Fruit fly (Drosophila melanogaster) whole organism: ENCODE results near the gene CG7029.

Source experiments
- CG8478 ChIP-seq: fragments of >200 bp; optimal IDR thresholded peaks from 2 replicates; lab custom pipeline; 2018; ENCODE audit warnings: inconsistent platforms
- Dll ChIP-seq: fragments of >200 bp; optimal IDR thresholded peaks from 2 replicates; lab custom pipeline; 2017
- EcR ChIP-seq, 2 experiments: fragments of >200 bp; optimal IDR thresholded peaks; 2 replicates each; lab custom pipeline; 2017; ENCODE audit warnings: missing biosample characterization in 2 of 2, missing genetic modification characterization in 2 of 2, missing genetic modification reagents in 2 of 2
- pan ChIP-seq: fragments of >200 bp; optimal IDR thresholded peaks from 2 replicates; lab custom pipeline; 2017
- usp ChIP-seq: fragments of >200 bp; optimal IDR thresholded peaks from 2 replicates; lab custom pipeline; 2017; ENCODE audit warnings: missing biosample characterization, missing genetic modification characterization, mixed read lengths

DNA sequence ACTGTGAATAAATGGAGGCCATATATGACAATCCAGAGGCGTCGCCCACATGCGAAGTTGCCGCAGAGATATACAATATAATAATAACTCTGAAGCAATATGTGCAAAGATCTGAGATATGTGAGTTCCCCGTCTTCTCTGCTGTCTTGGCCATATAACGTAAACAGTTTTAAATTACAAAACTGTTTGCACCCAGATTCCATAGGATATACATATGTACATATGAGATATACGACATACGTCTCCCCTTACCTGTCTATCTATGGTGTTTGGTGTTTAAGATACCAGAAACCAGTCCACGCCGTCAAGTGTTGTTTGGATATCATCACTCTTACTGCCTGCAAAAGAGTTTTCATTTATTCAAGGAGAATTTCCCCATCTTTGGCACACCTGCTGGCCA lies 5.6 kb downstream of the CG7029 start:
- TF ChIP-seq CG8478 (lab: Kevin White, UChicago) (no peak), usp (GFP tag; lab: Kevin White, UChicago) (no peak), pan (lab: Kevin White, UChicago) (no peak), EcR (GFP tag; optimal IDR thresholded peaks at IDR 0.05; lab: Kevin White, UChicago) (no peak), Dll (lab: Kevin White, UChicago) (no peak)
